Fruit fly (Drosophila melanogaster) whole organism, embryonic: Measurements from ENCODE around the gene Mco4.

Source experiments
- B-H1 ChIP-seq: fragments of 200-800 bp; sonication (Bioruptor generic); IDR thresholded peaks from 3 replicates; pipeline ENCODE4 v1.3.6; 2022; ENCODE audit warnings: missing biosample characterization, missing genetic modification characterization
- CG1647 ChIP-seq: fragments of 200-800 bp; sonication (Bioruptor generic); optimal IDR thresholded peaks from 3 replicates; lab custom pipeline; 2016; ENCODE audit warnings: missing biosample characterization, missing genetic modification characterization
- CG5953 ChIP-seq: fragments of 200-800 bp; sonication (Bioruptor generic); IDR thresholded peaks from 2 replicates; pipeline ENCODE4 v1.3.6; 2022; ENCODE audit warnings: missing biosample characterization, missing genetic modification characterization
- CG9817 ChIP-seq: fragments of 200-800 bp; sonication (Bioruptor generic); optimal IDR thresholded peaks from 2 replicates; lab custom pipeline; 2018; ENCODE audit warnings: missing biosample characterization, mild to moderate bottlenecking, missing genetic modification characterization, moderate library complexity
- H2.0 ChIP-seq: fragments of 200-800 bp; sonication (Bioruptor generic); IDR thresholded peaks from 2 replicates; pipeline ENCODE4 v1.3.6; 2022; ENCODE audit warnings: missing biosample characterization, missing genetic modification characterization
- HmgD ChIP-seq: fragments of 200-800 bp; sonication (Bioruptor generic); optimal IDR thresholded peaks from 3 replicates; lab custom pipeline; 2016; ENCODE audit warnings: missing biosample characterization, missing genetic modification characterization
- aop ChIP-seq: fragments of 200-800 bp; sonication (Bioruptor generic); IDR thresholded peaks from 2 replicates; pipeline ENCODE4 v1.3.6; 2022; ENCODE audit warnings: missing biosample characterization, missing genetic modification characterization
- run ChIP-seq: fragments of 200-800 bp; sonication (Bioruptor generic); optimal IDR thresholded peaks from 3 replicates; lab custom pipeline; 2018; ENCODE audit warnings: missing biosample characterization, mild to moderate bottlenecking, missing genetic modification characterization
- salm ChIP-seq: fragments of 200-800 bp; sonication (Bioruptor generic); optimal IDR thresholded peaks from 2 replicates; lab custom pipeline; 2018; ENCODE audit warnings: missing biosample characterization, mild to moderate bottlenecking, missing genetic modification characterization
- sens-2 ChIP-seq: fragments of 200-800 bp; sonication (Bioruptor generic); IDR thresholded peaks from 2 replicates; pipeline ENCODE4 v1.3.6; 2022; ENCODE audit warnings: missing biosample characterization, missing genetic modification characterization

- no peak for TF ChIP-seq HmgD (GFP tag; lab: Kevin White, UChicago)
- no peak for TF ChIP-seq CG9817
- TF ChIP-seq run (tag; lab: Kevin White, UChicago): no peak
- no peak for TF ChIP-seq aop (GFP tag; lab: Robert Waterston, UW)
- no peak for TF ChIP-seq sens-2
- TF ChIP-seq B-H1 (GFP tag; lab: Robert Waterston, UW): no peak
- TF ChIP-seq CG5953 (GFP tag; lab: Robert Waterston, UW): no peak
- no peak for TF ChIP-seq CG1647 (GFP tag; lab: Kevin White, UChicago)
- no peak for TF ChIP-seq salm (tag; lab: Kevin White, UChicago)
- no peak for TF ChIP-seq H2.0 (GFP tag; lab: Robert Waterston, UW)
These were observed 16.4 kb upstream of the Mco4 start for dm6 chrX:17872310-17872709.
